Fruit fly (Drosophila melanogaster): ENCODE results near the gene CAH16.

The CAH16 gene

dm6 chr3R:31290195-31290594 is 30.1 kb downstream of the CAH16 start:
- no peak for TF ChIP-seq CG8478 (optimal IDR thresholded peaks at IDR 0.05)
- TF ChIP-seq usp (GFP tag; optimal IDR thresholded peaks at IDR 0.05) = no peak
- TF ChIP-seq psq (optimal IDR thresholded peaks at IDR 0.05) = no peak
- no peak for TF ChIP-seq EcR (GFP tag; optimal IDR thresholded peaks at IDR 0.05)
- TF ChIP-seq Dll (optimal IDR thresholded peaks at IDR 0.05) = no peak
- no peak for TF ChIP-seq pan (optimal IDR thresholded peaks at IDR 0.05)

- TF ChIP-seq usp (GFP tag; optimal IDR thresholded peaks at IDR 0.05) (no peak), pan (optimal IDR thresholded peaks at IDR 0.05) (no peak), psq (optimal IDR thresholded peaks at IDR 0.05) (no peak), EcR (GFP tag; optimal IDR thresholded peaks at IDR 0.05) (no peak), Dll (optimal IDR thresholded peaks at IDR 0.05) (no peak), CG8478 (optimal IDR thresholded peaks at IDR 0.05) (no peak)
Observed at dm6 chr3R:31295694-31296093, 35.6 kb downstream of the CAH16 start.

- TF ChIP-seq EcR (GFP tag; optimal IDR thresholded peaks at IDR 0.05) (no peak), usp (GFP tag; optimal IDR thresholded peaks at IDR 0.05) (no peak), pan (optimal IDR thresholded peaks at IDR 0.05) (no peak)
Observed at dm6 chr3R:31296989-31297388, 36.9 kb downstream of the CAH16 start.

- peak; percentile 32 for TF ChIP-seq Dll (optimal IDR thresholded peaks at IDR 0.05)
- TF ChIP-seq psq (optimal IDR thresholded peaks at IDR 0.05) = no peak
- TF ChIP-seq EcR (GFP tag; optimal IDR thresholded peaks at IDR 0.05) = peak in 1 of 2 experiments; percentile 28
- TF ChIP-seq pan (optimal IDR thresholded peaks at IDR 0.05) = no peak
- no peak for TF ChIP-seq usp (GFP tag; optimal IDR thresholded peaks at IDR 0.05)
- TF ChIP-seq CG8478 (optimal IDR thresholded peaks at IDR 0.05) = no peak
Observed at dm6 chr3R:31301527-31301926, 41.5 kb downstream of the CAH16 start.

dm6 chr3R:31305284-31305683 is 45.2 kb downstream of the CAH16 start, which contains the start of gene pHCl-2:
pHCl-2 (minus strand) TSS chr3R:31305384.
- TF ChIP-seq Dll (optimal IDR thresholded peaks at IDR 0.05) (no peak), EcR (GFP tag; optimal IDR thresholded peaks at IDR 0.05) (no peak), psq (optimal IDR thresholded peaks at IDR 0.05) (no peak), pan (optimal IDR thresholded peaks at IDR 0.05) (no peak), CG8478 (optimal IDR thresholded peaks at IDR 0.05) (no peak), usp (GFP tag; optimal IDR thresholded peaks at IDR 0.05) (no peak)

- TF ChIP-seq usp (GFP tag; optimal IDR thresholded peaks at IDR 0.05) (no peak), CG8478 (optimal IDR thresholded peaks at IDR 0.05) (no peak), pan (optimal IDR thresholded peaks at IDR 0.05) (no peak), psq (optimal IDR thresholded peaks at IDR 0.05) (no peak), EcR (GFP tag; optimal IDR thresholded peaks at IDR 0.05) (no peak), Dll (optimal IDR thresholded peaks at IDR 0.05) (no peak)
Observed at dm6 chr3R:31306454-31306853, 46.4 kb downstream of the CAH16 start.

dm6 chr3R:31308855-31309646 is 49.0 kb downstream of the CAH16 start:
- no peak for TF ChIP-seq Dll (optimal IDR thresholded peaks at IDR 0.05)
- TF ChIP-seq EcR (GFP tag; optimal IDR thresholded peaks at IDR 0.05) = peak; percentile 62
- no peak for TF ChIP-seq usp (GFP tag; optimal IDR thresholded peaks at IDR 0.05)
- no peak for TF ChIP-seq pan (optimal IDR thresholded peaks at IDR 0.05)
- no peak for TF ChIP-seq psq (optimal IDR thresholded peaks at IDR 0.05)

dm6 chr3R:31310300-31310699 is 50.3 kb downstream of the CAH16 start:
- TF ChIP-seq usp (GFP tag; optimal IDR thresholded peaks at IDR 0.05) (no peak), psq (optimal IDR thresholded peaks at IDR 0.05) (no peak), Dll (optimal IDR thresholded peaks at IDR 0.05) (no peak), EcR (GFP tag; optimal IDR thresholded peaks at IDR 0.05) (no peak), pan (optimal IDR thresholded peaks at IDR 0.05) (no peak), CG8478 (optimal IDR thresholded peaks at IDR 0.05) (no peak)

dm6 chr3R:31310883-31311397 is 50.9 kb downstream of the CAH16 start, which contains the start of gene CG34347:
CG34347 (plus strand) TSS chr3R:31311157.
- TF ChIP-seq EcR (GFP tag; optimal IDR thresholded peaks at IDR 0.05) (no peak), Dll (optimal IDR thresholded peaks at IDR 0.05) (peak; percentile 19)
